Worm (Caenorhabditis elegans): ENCODE results near the gene nkat-3.

DNA sequence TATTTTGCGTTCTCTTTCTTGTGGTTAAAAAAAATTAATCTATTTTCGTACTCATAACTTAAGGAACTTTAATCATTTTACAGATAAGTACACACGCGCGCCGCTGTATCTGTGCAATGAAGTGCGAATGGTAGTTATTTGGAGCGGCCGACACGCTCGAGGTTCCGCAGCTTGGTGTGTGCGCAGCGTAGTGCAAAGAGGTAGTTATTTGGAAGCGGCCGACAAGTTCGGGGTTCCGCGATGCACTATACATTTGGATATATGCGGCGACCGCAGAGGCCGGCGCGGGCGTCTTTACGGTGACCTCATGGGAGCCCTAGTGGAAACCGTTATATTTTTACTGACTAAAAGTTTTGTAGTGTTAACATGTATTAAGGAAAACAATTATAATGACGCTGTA lies 48.9 kb upstream of the nkat-3 start:
- TF ChIP-seq atf-7 (tag; optimal IDR thresholded peaks at IDR 0.05) (no peak), lag-1 (GFP tag; IDR thresholded peaks at IDR 0.05) (no peak), Y53F4B.3 (GFP tag; IDR thresholded peaks at IDR 0.05) (no peak), tbx-9 (tag; optimal IDR thresholded peaks at IDR 0.05; ENCODE audit: borderline replicate concordance) (no peak), tbp1 (GFP tag; optimal IDR thresholded peaks at IDR 0.05) (no peak), ama-1 (optimal IDR thresholded peaks at IDR 0.05) (no peak), ama-1 (GFP tag; optimal IDR thresholded peaks at IDR 0.05) (no peak), hlh-26 (GFP tag; conservative IDR thresholded peaks at IDR 0.05) (no peak), ztf-18 (tag; optimal IDR thresholded peaks at IDR 0.05) (no peak), snpc-4 (GFP tag; optimal IDR thresholded peaks at IDR 0.05) (peak; percentile 6), snpc-4 (tag; optimal IDR thresholded peaks at IDR 0.05) (peak in 3 of 4 experiments; percentile 38 to 90 (median 77)), Y79H2A.3 (GFP tag; conservative IDR thresholded peaks at IDR 0.05) (no peak), sea-2 (GFP tag; IDR thresholded peaks at IDR 0.05) (no peak), rcor-1 (GFP tag; IDR thresholded peaks at IDR 0.05) (no peak), egrh-3 (GFP tag; IDR thresholded peaks at IDR 0.05) (no peak), unc-62 (GFP tag; optimal IDR thresholded peaks at IDR 0.05) (no peak)
